Worm (Caenorhabditis elegans) whole organism, L4 larva: ENCODE results near the gene ncx-7.
A peak's percentile ranks its signal among the peaks of the same experiment; 100 is the strongest.

Experiments used
- F10B5.3 ChIP-seq: sonication (generic microtip); optimal IDR thresholded peaks from 2 replicates; lab custom pipeline; 2016; ENCODE audit warnings: mild to moderate bottlenecking, missing genetic modification characterization, missing compliant biosample characterization
- F44E2.7 ChIP-seq: fragments of 200-800 bp; sonication (Bioruptor generic); IDR thresholded peaks from 2 replicates; pipeline ENCODE4 v2.1.2; 2022; ENCODE audit warnings: missing genetic modification characterization, missing compliant biosample characterization
- T20F7.1 ChIP-seq: fragments of 200-800 bp; sonication (Bioruptor generic); optimal IDR thresholded peaks from 2 replicates; lab custom pipeline; 2018; ENCODE audit warnings: mild to moderate bottlenecking, missing genetic modification characterization, missing compliant biosample characterization
- Y48G9A.11 ChIP-seq: fragments of 200-800 bp; sonication (Bioruptor generic); IDR thresholded peaks from 2 replicates; pipeline ENCODE4 v1.3.6; 2022; ENCODE audit warnings: missing genetic modification reagents, missing genetic modification characterization, missing compliant biosample characterization
- aha-1 ChIP-seq: fragments of 150-350 bp; peaks from one replicate; lab custom pipeline; 2014; ENCODE audit warnings: missing biosample characterization, missing genetic modification characterization
- aly-2 ChIP-seq: sonication (generic microtip); optimal IDR thresholded peaks from 2 replicates; lab custom pipeline; 2018; ENCODE audit warnings: missing biosample characterization, missing genetic modification characterization
- ceh-32 ChIP-seq: sonication (generic microtip); optimal IDR thresholded peaks from 2 replicates; lab custom pipeline; 2016; ENCODE audit warnings: mild to moderate bottlenecking, missing genetic modification characterization, missing compliant biosample characterization; ENCODE audit not compliant: poor library complexity
- daf-16 ChIP-seq, 3 experiments: sonication (generic microtip); optimal IDR thresholded peaks; 2 replicates each; lab custom pipeline; 2016 to 2017; ENCODE audit warnings: missing genetic modification characterization in 3 of 3, missing genetic modification reagents in 3 of 3, mild to moderate bottlenecking in 2 of 3, missing compliant biosample characterization in 2 of 3, missing biosample characterization in 1 of 3, moderate library complexity in 1 of 3
- daf-8 ChIP-seq: fragments of 200-800 bp; sonication (Bioruptor generic); IDR thresholded peaks from 2 replicates; pipeline ENCODE4 v1.3.6; 2022; ENCODE audit warnings: missing genetic modification characterization, missing compliant biosample characterization
- dmd-6 ChIP-seq: fragments of 200-800 bp; sonication (Bioruptor generic); IDR thresholded peaks from 2 replicates; pipeline ENCODE4 v1.3.6; 2022; ENCODE audit warnings: missing genetic modification reagents, missing genetic modification characterization, missing compliant biosample characterization
- dve-1 ChIP-seq: sonication (generic microtip); optimal IDR thresholded peaks from 2 replicates; lab custom pipeline; 2017; ENCODE audit warnings: antibody characterized with exemption, mild to moderate bottlenecking, missing genetic modification characterization, missing compliant biosample characterization; ENCODE audit not compliant: insufficient read depth
- hlh-11 ChIP-seq: fragments of 200-800 bp; sonication (Bioruptor generic); optimal IDR thresholded peaks from 2 replicates; lab custom pipeline; 2018; ENCODE audit warnings: mild to moderate bottlenecking, missing genetic modification characterization, missing compliant biosample characterization
- hlh-30 ChIP-seq: sonication (generic microtip); optimal IDR thresholded peaks from 2 replicates; lab custom pipeline; 2017; ENCODE audit warnings: antibody characterized with exemption, mild to moderate bottlenecking, missing genetic modification characterization, missing compliant biosample characterization; ENCODE audit not compliant: insufficient read depth
- jun-1 ChIP-seq: fragments of 150-350 bp; optimal IDR thresholded peaks from 2 replicates; lab custom pipeline; 2014; ENCODE audit warnings: missing biosample characterization, missing genetic modification reagents, missing genetic modification characterization
- lin-1 ChIP-seq: fragments of 200-800 bp; sonication (Bioruptor generic); IDR thresholded peaks from 2 replicates; pipeline ENCODE4 v1.3.6; 2022; ENCODE audit warnings: missing genetic modification reagents, missing genetic modification characterization, missing compliant biosample characterization
- lin-38 ChIP-seq: fragments of 200-800 bp; sonication (Bioruptor generic); IDR thresholded peaks from 2 replicates; pipeline ENCODE4 v1.3.6; 2022; ENCODE audit warnings: missing genetic modification reagents, missing genetic modification characterization, missing compliant biosample characterization
- mes-2 ChIP-seq: sonication (generic microtip); optimal IDR thresholded peaks from 2 replicates; lab custom pipeline; 2016; ENCODE audit warnings: missing genotype, mild to moderate bottlenecking, missing genetic modification characterization, missing compliant biosample characterization; ENCODE audit not compliant: poor library complexity, severe bottlenecking
- mxl-2 ChIP-seq: fragments of 200-800 bp; sonication (Bioruptor generic); conservative IDR thresholded peaks from 2 replicates; pipeline ENCODE4 v1.3.6; 2022; ENCODE audit warnings: missing genetic modification reagents, missing genetic modification characterization, missing compliant biosample characterization
- mxl-3 ChIP-seq: fragments of 200-800 bp; sonication (Bioruptor generic); optimal IDR thresholded peaks from 2 replicates; lab custom pipeline; 2018; ENCODE audit warnings: mild to moderate bottlenecking, missing genetic modification characterization, missing compliant biosample characterization
- nhr-102 ChIP-seq: sonication (generic microtip); optimal IDR thresholded peaks from 2 replicates; lab custom pipeline; 2016; ENCODE audit warnings: mild to moderate bottlenecking, missing genetic modification characterization, moderate library complexity, missing compliant biosample characterization
- nhr-11 ChIP-seq: fragments of 150-350 bp; optimal IDR thresholded peaks from 2 replicates; lab custom pipeline; 2014; ENCODE audit warnings: missing biosample characterization, missing genetic modification characterization
- nhr-237 ChIP-seq: sonication (generic microtip); optimal IDR thresholded peaks from 2 replicates; lab custom pipeline; 2017; ENCODE audit warnings: missing biosample characterization, missing genetic modification characterization
- nhr-28 ChIP-seq: fragments of 150-350 bp; optimal IDR thresholded peaks from 2 replicates; lab custom pipeline; 2014; ENCODE audit warnings: missing biosample characterization, missing genetic modification characterization
- nhr-42 ChIP-seq: fragments of 200-800 bp; sonication (Bioruptor generic); IDR thresholded peaks from 2 replicates; pipeline ENCODE4 v1.3.6; 2022; ENCODE audit warnings: missing genetic modification characterization, missing compliant biosample characterization
- nhr-77 ChIP-seq: fragments of 150-350 bp; optimal IDR thresholded peaks from 2 replicates; lab custom pipeline; 2014; ENCODE audit warnings: missing biosample characterization, missing genetic modification characterization
- set-16 ChIP-seq: fragments of 200-800 bp; sonication (Bioruptor generic); IDR thresholded peaks from 2 replicates; pipeline ENCODE4 v1.3.6; 2022; ENCODE audit warnings: missing genetic modification reagents, missing genetic modification characterization, missing compliant biosample characterization
- snpc-1.2 ChIP-seq: fragments of 200-800 bp; sonication (Bioruptor generic); IDR thresholded peaks from 2 replicates; pipeline ENCODE4 v1.3.6; 2022; ENCODE audit warnings: missing genetic modification reagents, missing genetic modification characterization, missing compliant biosample characterization
- tag-97 ChIP-seq: fragments of 200-800 bp; sonication (Bioruptor generic); IDR thresholded peaks from 2 replicates; pipeline ENCODE4 v1.3.6; 2022; ENCODE audit warnings: missing genetic modification characterization, missing compliant biosample characterization
- unc-62 ChIP-seq, 3 experiments: fragments of 150-350 bp in 1 of 3; sonication (generic microtip); optimal IDR thresholded peaks in 2 of 3; peaks in 1 of 3; 1 replicate in 1 of 3; 2 replicates in 2 of 3; lab custom pipeline; 2014 to 2017; ENCODE audit warnings: missing biosample characterization in 3 of 3, missing genetic modification characterization in 3 of 3, missing genetic modification reagents in 3 of 3, missing genotype in 1 of 3
- vab-7 ChIP-seq: fragments of 200-800 bp; sonication (Bioruptor generic); IDR thresholded peaks from 2 replicates; pipeline ENCODE4 v1.3.6; 2022; ENCODE audit warnings: missing genetic modification reagents, missing genetic modification characterization, missing compliant biosample characterization
- zfp-3 ChIP-seq: fragments of 200-800 bp; sonication (Bioruptor generic); conservative IDR thresholded peaks from 2 replicates; pipeline ENCODE4 v1.3.6; 2022; ENCODE audit warnings: missing genetic modification reagents, missing genetic modification characterization, missing compliant biosample characterization
- zip-11 ChIP-seq: fragments of 200-800 bp; sonication (Bioruptor generic); IDR thresholded peaks from 2 replicates; pipeline ENCODE4 v1.3.6; 2022; ENCODE audit warnings: missing genetic modification characterization, missing compliant biosample characterization
- zip-2 ChIP-seq: fragments of 150-350 bp; optimal IDR thresholded peaks from 2 replicates; lab custom pipeline; 2014; ENCODE audit warnings: missing biosample characterization, missing genetic modification characterization

The ncx-7 gene

DNA sequence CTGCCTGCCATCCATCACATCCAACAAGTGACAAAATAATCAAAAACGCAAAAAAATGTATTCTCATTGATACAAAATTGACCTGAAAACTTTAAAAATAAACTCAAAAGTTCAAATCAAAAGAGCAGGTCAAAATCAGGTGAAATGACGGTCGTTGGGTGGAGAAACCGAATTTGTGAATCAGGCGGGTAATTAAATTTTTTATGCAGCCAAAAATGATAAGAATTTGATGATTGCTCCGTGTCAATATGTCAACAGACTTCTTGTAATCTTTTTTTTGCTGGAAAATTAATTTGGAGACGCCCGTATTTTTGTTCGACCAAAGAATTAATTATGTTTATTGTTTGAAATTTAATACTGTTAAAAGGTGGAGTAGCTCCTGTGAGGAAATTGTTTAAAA is 6.2 kb downstream of the ncx-7 start, which contains the start of gene ncx-6 (continued):
- TF ChIP-seq lin-1 (GFP tag; lab: Robert Waterston, UW) (no peak), nhr-11 (tag; lab: Kevin White, UChicago) (no peak), zip-11 (no peak), hlh-30 (tag; lab: Kevin White, UChicago) (peak; percentile 40), F10B5.3 (tag; lab: Kevin White, UChicago) (no peak), Y48G9A.11 (GFP tag; lab: Robert Waterston, UW) (no peak), ceh-32 (no peak), nhr-77 (tag; lab: Kevin White, UChicago) (peak; percentile 60), dmd-6 (peak; percentile 61), F44E2.7 (no peak)

DNA sequence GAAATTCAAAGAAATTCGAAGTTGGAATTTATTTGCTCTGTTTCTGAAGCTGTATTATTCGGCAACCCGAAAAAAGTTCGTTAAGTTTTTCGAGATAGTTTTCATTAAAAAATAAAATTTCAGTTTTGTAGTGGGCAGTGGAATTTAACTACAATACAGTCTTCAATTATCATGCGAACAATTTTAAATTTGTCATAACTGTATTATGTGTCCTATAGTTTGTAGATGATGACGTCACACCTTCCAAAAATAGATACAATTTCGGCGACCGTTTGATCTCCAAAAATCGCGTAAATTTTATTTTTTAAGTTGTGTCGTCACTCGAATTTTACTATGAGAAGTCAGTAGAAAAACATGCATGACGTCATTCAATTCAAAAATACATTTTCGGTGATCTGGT is 6.9 kb downstream of the ncx-7 start:
- TF ChIP-seq T20F7.1 (GFP tag; lab: Kevin White, UChicago) (no peak), daf-16 (GFP tag; optimal IDR thresholded peaks at IDR 0.05; lab: Kevin White, UChicago) (no peak), daf-16 (tag; optimal IDR thresholded peaks at IDR 0.05; lab: Kevin White, UChicago) (no peak), nhr-42 (GFP tag; lab: Robert Waterston, UW) (no peak), aly-2 (tag; lab: Kevin White, UChicago) (no peak), nhr-28 (tag; lab: Kevin White, UChicago) (peak; percentile 51), daf-8 (no peak), aha-1 (tag; lab: Kevin White, UChicago) (peak; percentile 84), jun-1 (no peak), lin-1 (GFP tag; lab: Robert Waterston, UW) (no peak)

DNA sequence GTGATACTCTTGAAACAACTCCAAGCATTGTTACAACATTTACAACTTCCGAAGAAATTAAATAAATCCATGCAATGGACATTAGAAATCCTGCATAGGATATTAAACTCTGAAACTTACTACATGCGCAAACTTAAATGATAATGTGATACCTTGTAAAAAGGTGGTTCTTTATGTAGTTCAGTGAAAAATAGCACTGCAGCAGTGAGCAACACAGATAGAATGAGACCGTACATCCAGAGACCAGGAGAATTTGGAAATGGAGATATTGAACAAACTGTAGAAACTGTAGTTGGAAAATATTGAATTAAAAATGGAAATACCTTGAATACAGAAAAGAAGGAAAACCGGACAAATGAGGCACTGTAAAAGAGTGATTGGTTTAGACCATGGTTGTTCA is 8.9 kb downstream of the ncx-7 start:
- TF ChIP-seq lin-38 (GFP tag; lab: Robert Waterston, UW) (no peak), aha-1 (tag; lab: Kevin White, UChicago) (peak; percentile 93), mxl-2 (GFP tag; lab: Robert Waterston, UW) (no peak), hlh-11 (tag; lab: Kevin White, UChicago) (no peak)

DNA sequence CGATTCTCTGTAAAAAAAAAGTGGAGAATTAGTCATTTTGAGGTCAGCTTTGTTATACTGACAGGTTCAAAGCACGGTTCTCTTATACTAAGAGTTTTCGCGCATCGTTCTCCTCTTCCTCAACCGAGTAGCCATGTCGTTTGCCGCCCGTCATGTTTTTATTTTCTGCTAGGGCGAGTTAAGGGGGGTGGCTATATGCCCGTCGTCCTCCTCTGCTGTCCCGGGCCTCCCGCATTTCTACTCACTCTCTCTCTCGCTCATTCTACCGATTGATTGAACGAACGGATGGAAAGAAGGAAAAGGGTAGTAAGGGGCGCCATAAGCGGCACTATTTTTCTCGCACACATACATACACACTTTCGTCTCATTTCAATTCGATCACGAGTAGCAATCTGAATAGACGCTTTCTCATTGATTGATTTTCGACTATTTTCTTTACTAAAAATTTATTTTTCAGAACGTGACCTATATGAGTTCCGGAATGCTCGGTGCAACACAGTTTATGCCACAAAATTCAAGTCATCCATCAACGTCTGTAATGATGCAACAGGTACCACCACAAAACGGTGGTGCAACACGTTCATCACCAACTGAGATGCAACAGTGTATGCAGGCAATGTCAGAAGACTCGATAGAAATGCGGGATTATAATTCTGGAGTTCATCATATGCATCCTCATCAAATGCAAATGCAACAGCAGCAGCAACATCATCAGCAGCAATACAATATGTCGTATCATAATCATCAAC is 14.8 kb downstream of the ncx-7 start:
- TF ChIP-seq nhr-77 (tag; lab: Kevin White, UChicago) = no peak
- no peak for TF ChIP-seq tag-97 (GFP tag; lab: Robert Waterston, UW)
- no peak for TF ChIP-seq mxl-2 (GFP tag; lab: Robert Waterston, UW)
- TF ChIP-seq nhr-237 (tag; lab: Kevin White, UChicago) = no peak
- peak in 1 of 2 experiments; percentile 75 for TF ChIP-seq unc-62 (GFP tag; optimal IDR thresholded peaks at IDR 0.05 in 1 of 2; lab: Kevin White, UChicago)
- no peak for TF ChIP-seq unc-62 (tag; optimal IDR thresholded peaks at IDR 0.05; lab: Kevin White, UChicago)
- no peak for TF ChIP-seq snpc-1.2 (GFP tag; lab: Robert Waterston, UW)
- no peak for TF ChIP-seq zfp-3
- TF ChIP-seq mxl-3 (GFP tag; lab: Kevin White, UChicago) = no peak
- no peak for TF ChIP-seq vab-7 (GFP tag; lab: Robert Waterston, UW)
- no peak for TF ChIP-seq dve-1 (tag; lab: Kevin White, UChicago)
- no peak for TF ChIP-seq mes-2 (tag; lab: Kevin White, UChicago)
- TF ChIP-seq zip-2 (tag; lab: Kevin White, UChicago) = no peak
- TF ChIP-seq aha-1 (tag; lab: Kevin White, UChicago) = peak; percentile 75
- TF ChIP-seq set-16 (GFP tag; lab: Robert Waterston, UW) = no peak
- TF ChIP-seq nhr-102 = no peak
